Worm (Caenorhabditis elegans) whole organism, dauer: ENCODE measurements around the gene VM106R.1.

Source experiments
- unc-62 ChIP-seq: sonication (generic microtip); optimal IDR thresholded peaks from 2 replicates; lab custom pipeline; 2017; ENCODE audit warnings: missing biosample characterization, missing genetic modification reagents, missing genetic modification characterization

The VM106R.1 gene

DNA sequence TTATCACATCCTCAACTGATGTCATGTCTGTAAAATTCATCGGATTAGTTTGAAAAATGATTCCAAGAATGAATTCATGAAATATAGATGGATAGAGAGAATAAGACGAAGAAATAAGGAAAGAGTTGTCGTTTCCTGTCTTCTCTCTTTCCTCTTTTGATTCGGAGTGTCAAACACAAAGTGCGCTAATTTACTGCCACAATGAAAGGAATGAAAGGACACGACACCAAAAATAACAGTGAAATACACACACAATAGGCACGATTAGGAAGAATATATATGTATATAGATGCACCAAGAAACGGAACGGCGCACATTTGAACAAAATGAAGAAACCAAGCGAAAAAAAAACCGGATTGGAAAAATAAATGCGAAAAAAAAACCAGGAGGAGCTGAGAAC is at the start of gene VM106R.1:
Gene VM106R.1 (minus strand): TSS at position 101 of the 400 bp plus-strand sequence.
- TF ChIP-seq unc-62: no peak

DNA sequence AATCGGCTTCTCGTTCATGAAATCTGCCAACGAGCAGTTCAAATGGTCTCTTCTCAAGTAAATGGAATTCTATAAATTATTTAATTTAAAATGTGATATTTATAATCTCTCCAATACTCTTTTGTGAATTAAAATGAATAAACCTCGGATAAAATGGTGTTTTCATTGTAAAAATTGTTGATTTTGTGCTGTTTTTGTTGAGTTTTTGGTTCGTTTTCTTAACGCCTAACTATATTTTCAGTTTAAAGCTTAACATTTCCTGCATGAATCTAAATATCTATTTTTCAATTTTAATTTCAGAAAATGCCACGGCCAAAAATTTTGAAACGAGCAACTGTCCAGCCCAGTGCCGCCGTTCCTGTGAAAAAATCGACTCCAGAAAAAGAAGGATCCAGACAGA is 44.6 kb upstream of the VM106R.1 start, which contains the start of gene orc-2:
Gene orc-2 (plus strand): TSS at position 301 of the 400 bp plus-strand sequence.
- no peak for TF ChIP-seq unc-62

DNA sequence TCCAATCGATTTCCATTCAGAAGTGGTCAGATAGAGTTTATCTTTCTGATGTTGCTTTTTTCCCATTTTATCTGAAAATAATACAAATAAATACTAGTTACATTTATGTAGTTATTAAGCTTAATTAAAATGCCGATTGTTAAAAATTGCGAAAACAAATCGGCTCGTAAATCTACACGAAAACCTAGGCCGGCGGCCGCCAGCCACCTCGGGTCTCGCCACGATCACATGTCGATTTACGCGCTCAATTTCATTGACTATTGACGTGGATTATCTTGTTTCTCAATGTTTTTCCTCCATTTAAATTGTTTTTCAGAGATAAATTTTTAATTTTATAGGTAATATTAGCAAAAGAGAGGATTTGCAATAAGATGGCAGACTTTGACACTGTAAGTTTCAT is 43.6 kb upstream of the VM106R.1 start, which contains the start of the genes cyn-4 and copz-1:
Gene cyn-4 (minus strand): TSS at position 71 of the 400 bp plus-strand sequence.
Gene copz-1 (plus strand): TSS at position 339 of the 400 bp plus-strand sequence.
- no peak for TF ChIP-seq unc-62

DNA sequence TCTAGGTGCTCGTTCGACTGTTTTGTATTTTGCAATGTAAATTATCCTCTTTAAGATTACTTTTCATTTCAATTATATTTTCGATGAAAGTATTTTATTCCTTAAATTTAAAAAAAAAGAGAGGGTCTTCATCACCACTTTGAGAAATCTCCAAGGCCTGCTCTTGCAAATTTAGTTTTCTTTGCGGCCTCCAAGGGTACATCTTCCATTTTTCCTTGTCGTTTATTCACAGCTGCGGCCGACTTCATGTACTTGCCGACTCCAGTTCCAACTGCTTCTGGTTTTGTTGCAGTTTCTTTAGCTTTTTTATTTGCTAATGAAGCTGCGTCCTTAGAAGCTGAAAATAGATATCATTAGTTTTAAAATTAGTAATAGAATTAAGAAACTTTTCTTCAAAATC is 41.7 kb upstream of the VM106R.1 start:
- no peak for TF ChIP-seq unc-62

DNA sequence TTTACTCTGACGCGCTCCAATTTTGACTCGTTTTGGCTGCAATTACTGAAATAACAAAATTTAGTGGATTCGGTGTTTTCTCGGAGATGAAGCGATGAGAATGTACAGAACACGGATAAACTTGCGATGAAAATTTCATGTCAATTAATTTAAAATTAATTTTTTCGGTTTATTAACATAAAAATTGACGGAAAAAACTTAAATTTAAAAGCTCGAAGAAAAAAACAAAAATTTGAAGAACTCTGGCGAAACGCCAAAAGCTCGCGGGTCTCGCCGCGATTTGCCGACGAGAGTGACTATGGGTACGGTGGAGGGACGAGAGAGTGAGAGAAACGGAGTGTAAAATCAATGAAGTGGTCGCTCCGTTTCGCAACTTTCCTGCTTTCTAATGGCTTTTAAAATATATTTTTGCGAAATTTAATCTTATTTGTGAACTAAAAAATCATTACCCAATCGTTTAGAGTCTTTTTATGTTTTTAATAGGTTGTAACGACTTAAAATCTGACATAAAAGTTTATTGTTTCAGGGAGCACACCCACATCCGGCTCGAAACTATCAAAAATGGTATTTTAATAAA is 39.8 kb upstream of the VM106R.1 start, which contains the start of the genes gmps-1 and cap-2:
Gene gmps-1 (minus strand): TSS at position 51 of the 577 bp plus-strand sequence.
Gene cap-2 (plus strand): TSS at position 527 of the 577 bp plus-strand sequence.
- no peak for TF ChIP-seq unc-62

DNA sequence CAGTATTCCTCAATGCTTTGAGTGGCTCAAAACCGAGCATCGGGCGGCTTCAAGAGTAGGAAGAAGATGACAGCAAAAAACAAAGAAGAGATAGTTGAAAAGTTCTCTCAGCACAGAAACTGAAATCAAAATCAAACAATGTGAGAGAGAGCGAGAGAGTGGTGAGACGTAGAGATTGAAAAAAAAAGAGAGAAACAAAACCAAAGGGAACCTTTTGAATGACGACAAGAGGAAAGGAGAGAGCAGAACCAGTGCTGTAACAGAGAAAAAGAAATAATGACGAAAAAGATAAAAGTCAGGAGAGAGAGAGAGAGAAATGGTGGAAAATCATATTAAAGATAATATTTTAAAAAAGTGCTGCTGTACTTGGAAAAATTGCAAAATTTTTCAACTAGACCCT is 38.2 kb upstream of the VM106R.1 start:
- TF ChIP-seq unc-62: no peak

DNA sequence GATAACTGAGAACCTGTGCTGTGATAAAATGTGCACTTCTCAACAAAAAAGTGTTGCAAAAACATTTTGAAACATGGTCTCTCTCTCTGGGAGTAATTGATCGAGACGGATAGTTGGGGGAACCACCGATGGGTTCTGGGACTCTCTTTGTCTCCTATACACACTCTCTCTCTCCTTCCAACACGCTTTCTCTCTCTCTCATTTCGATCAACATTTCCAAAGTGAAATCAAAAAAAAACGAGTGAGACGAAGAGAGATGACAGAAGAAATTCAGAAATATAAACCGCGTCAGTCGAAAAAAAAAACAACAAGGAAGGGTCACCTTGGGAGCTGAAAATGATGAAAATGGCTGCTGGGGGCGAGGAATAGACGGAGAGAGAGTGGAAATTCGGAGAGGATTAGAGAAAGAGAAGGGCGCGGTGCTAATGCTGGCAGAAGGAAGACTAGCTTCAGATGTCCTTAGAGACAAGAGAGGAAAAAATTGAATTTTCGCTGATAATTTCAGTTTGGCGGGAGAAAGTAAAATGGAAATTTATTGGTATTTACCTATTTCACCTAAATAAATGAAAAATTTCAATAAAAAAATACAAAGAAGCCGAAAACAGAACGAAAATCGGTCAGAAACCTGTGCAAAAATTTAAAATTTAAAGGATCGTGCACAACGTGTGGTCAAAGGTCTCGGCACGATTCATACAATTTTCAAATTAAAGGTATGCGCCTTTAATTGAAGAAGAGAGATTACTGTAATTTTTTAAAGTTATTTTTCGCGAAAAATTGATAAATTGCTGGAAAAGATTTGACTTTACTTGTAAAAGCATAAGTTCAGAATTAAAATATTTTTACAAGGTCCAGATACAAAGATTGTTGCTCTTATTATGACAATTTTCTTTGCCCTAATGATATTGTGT is 34.0 kb upstream of the VM106R.1 start:
- no peak for TF ChIP-seq unc-62

DNA sequence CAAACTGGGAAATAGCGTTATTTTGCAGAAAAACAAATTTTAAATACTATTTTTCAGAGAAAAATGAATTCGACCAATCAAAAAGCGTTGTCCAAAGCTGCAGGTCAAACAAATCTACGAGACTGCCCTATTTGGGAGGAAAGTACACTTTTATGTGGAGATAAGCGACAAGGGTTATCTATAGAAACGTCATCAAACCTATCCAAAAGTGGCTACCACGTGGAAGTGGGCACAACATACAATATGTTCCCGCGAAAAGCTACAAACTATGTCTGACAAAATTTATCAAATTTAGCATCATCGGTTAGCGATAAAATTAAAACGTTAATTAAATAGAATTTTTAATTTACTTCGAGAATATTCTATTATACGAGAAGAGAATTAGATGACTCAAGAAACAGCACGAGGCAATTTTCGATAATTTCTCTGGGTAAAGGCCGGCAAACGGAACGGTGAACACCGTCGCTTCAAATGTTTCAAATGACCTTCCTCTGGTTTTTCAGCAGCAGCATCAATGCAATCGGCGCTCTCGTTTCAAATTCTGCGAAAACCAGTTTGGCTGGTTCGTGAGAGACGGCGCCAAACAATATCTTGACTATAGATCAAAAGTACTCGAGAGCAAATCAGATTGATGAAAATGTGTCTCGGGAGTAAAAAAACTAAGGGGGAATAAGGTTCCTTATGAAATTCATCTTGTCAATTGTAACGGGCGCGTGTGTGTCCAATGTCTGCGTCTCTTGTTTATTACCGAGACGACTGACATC is 32.9 kb upstream of the VM106R.1 start:
- TF ChIP-seq unc-62: no peak

DNA sequence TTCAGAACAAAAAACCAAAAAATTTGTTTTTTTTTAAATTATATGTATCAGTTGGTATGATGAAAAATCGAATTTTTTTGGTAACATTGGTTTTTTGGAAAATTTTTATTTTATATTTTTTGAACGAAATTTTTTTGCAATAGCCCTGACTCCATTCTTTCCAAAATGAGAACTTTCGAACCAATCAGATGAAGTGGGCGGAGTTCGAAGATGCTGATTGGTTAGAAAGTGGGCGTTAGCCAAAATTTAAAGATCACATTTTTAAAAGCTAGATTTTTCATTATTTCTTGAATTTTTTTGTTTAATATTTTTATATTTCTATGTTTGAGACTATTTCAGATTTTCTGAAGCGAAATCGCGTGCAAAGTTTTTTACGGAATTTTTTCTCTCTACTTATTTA is 32.3 kb upstream of the VM106R.1 start:
- no peak for TF ChIP-seq unc-62

DNA sequence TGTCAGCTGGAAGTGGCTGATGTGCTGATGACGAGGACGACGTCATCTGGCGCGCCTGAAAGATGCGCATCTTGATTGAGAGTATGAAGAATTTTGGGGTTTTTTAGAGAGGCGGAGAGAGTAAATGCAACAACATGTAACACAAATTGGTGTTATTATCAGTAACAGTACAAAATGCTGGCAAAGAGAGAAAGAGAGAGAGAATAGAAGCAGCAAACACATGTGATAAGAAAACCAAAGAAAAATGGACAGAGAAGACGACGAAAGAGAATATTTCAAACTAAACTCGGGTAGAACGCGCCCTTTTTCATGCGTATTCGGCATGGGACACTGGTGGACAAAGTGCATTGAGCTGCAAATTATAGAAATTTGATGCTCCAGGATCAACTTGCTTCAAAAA is 31.9 kb upstream of the VM106R.1 start, which contains the start of gene M106.3:
Gene M106.3 (minus strand): TSS at position 70 of the 400 bp plus-strand sequence.
- TF ChIP-seq unc-62: no peak

DNA sequence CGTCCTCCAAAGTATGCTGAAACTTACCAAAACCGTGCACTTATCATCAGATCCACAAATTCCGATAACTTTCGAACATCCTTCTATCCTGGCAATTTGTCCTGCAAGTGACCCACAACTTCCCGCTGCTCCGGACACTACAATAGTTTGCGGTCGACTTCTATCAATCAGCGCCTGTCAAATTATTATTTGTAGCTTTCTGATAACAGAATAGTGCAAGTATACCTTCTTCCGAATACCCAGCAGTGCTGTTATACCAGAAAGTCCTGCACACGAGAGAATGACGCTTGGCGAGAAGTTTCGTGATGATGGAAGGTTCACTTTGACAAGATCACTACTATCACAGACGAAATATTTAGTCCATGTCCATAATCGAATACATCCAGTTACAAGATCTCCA is 30.4 kb upstream of the VM106R.1 start:
- no peak for TF ChIP-seq unc-62

DNA sequence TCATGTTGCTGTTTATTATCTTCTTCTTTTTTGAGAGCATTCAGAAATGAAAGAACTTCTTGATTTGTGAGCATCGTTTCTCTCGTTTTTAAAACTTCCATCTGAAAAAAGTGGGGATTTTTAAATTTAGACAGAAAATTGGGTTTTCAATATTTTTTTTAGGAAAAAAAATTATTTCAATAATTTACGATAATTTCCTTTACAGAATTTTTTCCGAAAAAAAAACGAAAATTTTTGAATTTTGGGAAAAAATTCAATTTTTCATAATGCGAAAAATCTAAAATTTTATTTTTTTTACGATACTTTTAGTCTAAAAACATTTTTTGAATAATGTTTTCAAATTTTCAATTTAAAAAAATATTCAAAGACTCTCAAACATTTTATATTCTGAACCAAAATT is 28.1 kb upstream of the VM106R.1 start, which contains the start of gene M106.7:
Gene M106.7 (minus strand): TSS at position 101 of the 400 bp plus-strand sequence.
- no peak for TF ChIP-seq unc-62

DNA sequence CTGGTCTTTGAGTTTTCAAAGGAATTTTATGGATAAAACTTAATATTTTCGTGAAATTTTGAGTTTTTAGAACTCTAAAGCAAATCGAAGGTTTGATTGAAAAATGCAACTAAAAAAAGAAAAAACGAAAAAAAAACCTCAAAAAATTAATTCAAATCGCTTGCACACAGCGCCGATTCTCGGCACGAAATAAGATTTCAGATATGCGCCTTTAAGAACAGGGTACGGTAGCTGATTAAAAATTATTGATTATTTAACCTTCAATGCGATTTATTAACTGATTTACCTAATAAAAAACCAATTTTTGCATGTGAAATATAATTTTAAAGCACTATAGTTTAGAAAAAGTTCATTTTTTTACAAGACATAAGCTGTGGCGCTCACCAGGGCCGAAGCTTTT is 23.9 kb upstream of the VM106R.1 start:
- TF ChIP-seq unc-62: no peak

DNA sequence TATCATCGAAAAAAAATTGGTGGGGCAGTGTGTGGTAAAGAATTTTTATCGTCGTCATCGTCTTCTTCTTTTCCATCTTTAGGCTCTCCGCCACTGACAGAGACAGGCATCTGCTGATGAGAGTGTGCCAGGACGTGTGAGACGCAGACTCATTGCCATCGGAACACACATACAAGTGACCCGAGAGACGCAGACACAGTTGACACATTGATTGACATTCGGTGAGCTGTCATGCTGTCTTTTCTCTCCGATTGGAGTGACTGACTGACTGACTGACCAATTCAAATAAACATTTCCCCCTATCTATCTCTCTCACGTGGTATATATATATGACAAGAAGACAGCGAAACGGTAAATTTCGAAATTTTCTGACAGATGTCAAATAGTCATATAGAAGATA is 22.1 kb upstream of the VM106R.1 start:
- TF ChIP-seq unc-62: no peak

DNA sequence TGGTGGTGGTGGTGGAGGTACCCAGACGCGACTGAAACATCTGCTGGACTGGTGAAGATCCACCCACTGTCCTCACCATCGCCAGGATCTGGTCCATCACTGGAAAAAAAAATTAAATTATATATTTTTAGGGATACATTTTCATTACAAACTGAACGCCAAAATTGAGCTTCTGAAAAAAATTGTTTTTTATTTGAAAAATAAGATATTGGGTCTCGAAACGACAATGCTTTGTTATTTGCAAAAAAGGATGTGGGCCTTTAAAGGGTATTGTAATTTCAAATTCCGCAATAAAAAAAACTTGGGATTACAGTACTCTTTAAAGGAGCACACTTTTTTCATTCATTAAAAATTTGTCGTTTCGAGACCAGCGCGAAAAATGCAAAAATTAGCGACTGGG is 20.9 kb upstream of the VM106R.1 start, which contains the start of gene M106.2:
Gene M106.2 (minus strand): TSS at position 101 of the 400 bp plus-strand sequence.
- no peak for TF ChIP-seq unc-62

DNA sequence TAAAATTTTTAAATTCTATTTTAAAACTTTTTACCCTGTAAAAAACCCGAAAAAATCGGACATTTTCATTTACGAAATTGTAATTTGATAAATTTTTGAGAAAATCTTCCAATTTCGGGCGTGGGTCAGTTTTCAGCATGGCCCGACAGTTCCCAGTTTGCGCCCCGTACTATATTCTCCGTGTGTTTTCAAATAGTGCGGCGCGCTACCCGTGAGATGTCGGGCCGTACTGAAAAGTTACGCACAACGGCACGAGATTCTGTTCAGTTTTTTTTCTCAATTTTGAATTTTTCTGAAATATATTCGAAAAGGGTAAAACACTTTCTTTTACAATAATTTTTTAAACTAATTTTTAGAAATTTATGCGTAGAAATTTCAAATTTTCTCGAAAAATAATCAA is 18.1 kb upstream of the VM106R.1 start:
- no peak for TF ChIP-seq unc-62

DNA sequence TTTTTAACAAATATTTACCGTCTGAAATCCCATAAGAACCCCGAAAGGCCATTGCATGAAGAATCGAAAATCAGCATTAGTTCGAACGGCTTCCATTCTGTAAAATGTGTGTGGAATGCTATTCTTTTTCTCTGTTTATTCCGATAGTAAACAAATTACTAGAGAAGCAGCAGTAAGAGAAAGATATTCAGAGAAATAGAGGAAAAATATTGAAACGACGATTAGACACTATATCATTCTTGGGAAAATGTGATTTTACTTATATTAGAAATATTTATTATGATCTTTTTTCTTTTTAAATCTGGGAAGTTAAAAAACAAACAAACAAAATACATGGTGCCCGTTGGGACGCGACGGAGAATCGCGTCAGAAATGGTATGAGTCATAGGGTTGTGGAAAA is 14.5 kb upstream of the VM106R.1 start, which contains the start of gene M106.8:
Gene M106.8 (minus strand): TSS at position 101 of the 400 bp plus-strand sequence.
- TF ChIP-seq unc-62: no peak
